Worm (Caenorhabditis elegans): Measurements from ENCODE around the gene C36E6.2.

- TF ChIP-seq unc-39 (tag; optimal IDR thresholded peaks at IDR 0.05): no peak
- no peak for TF ChIP-seq unc-62 (GFP tag; optimal IDR thresholded peaks at IDR 0.05)
- no peak for TF ChIP-seq ham-2 (GFP tag; optimal IDR thresholded peaks at IDR 0.05)
- TF ChIP-seq nhr-76 (tag; optimal IDR thresholded peaks at IDR 0.05): no peak
- no peak for TF ChIP-seq sptf-1 (tag; optimal IDR thresholded peaks at IDR 0.05)
- TF ChIP-seq nhr-28 (tag; optimal IDR thresholded peaks at IDR 0.05): no peak
- TF ChIP-seq pha-4 (tag; optimal IDR thresholded peaks at IDR 0.05): no peak
- TF ChIP-seq mls-2 (tag; optimal IDR thresholded peaks at IDR 0.05): no peak
- TF ChIP-seq bed-3 (GFP tag; optimal IDR thresholded peaks at IDR 0.05): no peak
- TF ChIP-seq blmp-1 (tag; optimal IDR thresholded peaks at IDR 0.05): no peak
- no peak for TF ChIP-seq ztf-11 (tag; optimal IDR thresholded peaks at IDR 0.05)
- no peak for TF ChIP-seq hlh-1 (tag; optimal IDR thresholded peaks at IDR 0.05)
Observed at ce11 chrX:17420585-17421459, 30.6 kb upstream of the C36E6.2 start.
